Worm (Caenorhabditis elegans) whole organism, late embryonic: ENCODE results near the gene F53A9.6.

Experiments
- C08G9.2 ChIP-seq: sonication (generic microtip); optimal IDR thresholded peaks from 2 replicates; lab custom pipeline; 2016; ENCODE audit warnings: mild to moderate bottlenecking, missing genetic modification characterization, moderate library complexity, missing compliant biosample characterization
- F13H6.1 ChIP-seq: sonication (generic microtip); optimal IDR thresholded peaks from 2 replicates; lab custom pipeline; 2016; ENCODE audit warnings: missing genetic modification characterization, missing compliant biosample characterization
- K02D7.2 ChIP-seq: sonication (generic microtip); optimal IDR thresholded peaks from 2 replicates; lab custom pipeline; 2017; ENCODE audit warnings: mild to moderate bottlenecking, missing genetic modification characterization, missing compliant biosample characterization
- K09A11.1 ChIP-seq: sonication (generic microtip); optimal IDR thresholded peaks from 2 replicates; lab custom pipeline; 2017; ENCODE audit warnings: antibody characterized with exemption, mild to moderate bottlenecking, missing genetic modification characterization, missing compliant biosample characterization; ENCODE audit not compliant: insufficient read depth
- T23F11.4 ChIP-seq: fragments of 200-800 bp; sonication (Bioruptor generic); optimal IDR thresholded peaks from 2 replicates; lab custom pipeline; 2018; ENCODE audit warnings: mild to moderate bottlenecking, missing genetic modification characterization, missing compliant biosample characterization
- ceh-14 ChIP-seq: sonication (generic microtip); optimal IDR thresholded peaks from 2 replicates; lab custom pipeline; 2016; ENCODE audit warnings: missing genotype, missing genetic modification characterization, missing compliant biosample characterization
- ceh-19 ChIP-seq: fragments of 200-800 bp; sonication (Bioruptor generic); optimal IDR thresholded peaks from 2 replicates; lab custom pipeline; 2018; ENCODE audit warnings: mild to moderate bottlenecking, missing genetic modification characterization, missing compliant biosample characterization
- ceh-22 ChIP-seq: sonication (generic microtip); optimal IDR thresholded peaks from 2 replicates; lab custom pipeline; 2017; ENCODE audit warnings: missing biosample characterization, missing genetic modification characterization
- ceh-24 ChIP-seq: sonication (generic microtip); optimal IDR thresholded peaks from 2 replicates; lab custom pipeline; 2016; ENCODE audit warnings: mild to moderate bottlenecking, missing genetic modification characterization, missing compliant biosample characterization
- ceh-31 ChIP-seq: sonication (generic microtip); optimal IDR thresholded peaks from 2 replicates; lab custom pipeline; 2016; ENCODE audit warnings: missing genetic modification characterization, missing compliant biosample characterization
- ceh-45 ChIP-seq: fragments of 200-800 bp; sonication (Bioruptor generic); IDR thresholded peaks from 2 replicates; pipeline ENCODE4 v1.3.6; 2022; ENCODE audit warnings: missing genetic modification reagents, missing genetic modification characterization, missing compliant biosample characterization
- ceh-48 ChIP-seq: sonication (generic microtip); optimal IDR thresholded peaks from 2 replicates; lab custom pipeline; 2016; ENCODE audit warnings: missing genetic modification characterization, inconsistent platforms, missing compliant biosample characterization
- ceh-9 ChIP-seq: sonication (generic microtip); optimal IDR thresholded peaks from 2 replicates; lab custom pipeline; 2016; ENCODE audit warnings: mild to moderate bottlenecking, missing genetic modification characterization, inconsistent platforms, missing compliant biosample characterization
- dve-1 ChIP-seq: sonication (generic microtip); optimal IDR thresholded peaks from 2 replicates; lab custom pipeline; 2017; ENCODE audit warnings: antibody characterized with exemption, mild to moderate bottlenecking, missing genetic modification characterization, missing compliant biosample characterization
- elt-2 ChIP-seq: sonication (generic microtip); optimal IDR thresholded peaks from 2 replicates; lab custom pipeline; 2016; ENCODE audit warnings: missing genetic modification reagents, missing genetic modification characterization, missing compliant biosample characterization
- elt-4 ChIP-seq: sonication (generic microtip); optimal IDR thresholded peaks from 2 replicates; lab custom pipeline; 2016; ENCODE audit warnings: missing genetic modification characterization, missing compliant biosample characterization
- fax-1 ChIP-seq: sonication (generic microtip); optimal IDR thresholded peaks from 2 replicates; lab custom pipeline; 2016; ENCODE audit warnings: missing genotype, missing genetic modification characterization, missing compliant biosample characterization
- gmeb-2 ChIP-seq: sonication (generic microtip); optimal IDR thresholded peaks from 2 replicates; lab custom pipeline; 2016; ENCODE audit warnings: missing genetic modification characterization, inconsistent platforms, missing compliant biosample characterization
- hlh-30 ChIP-seq: sonication (generic microtip); optimal IDR thresholded peaks from 2 replicates; lab custom pipeline; 2017; ENCODE audit warnings: antibody characterized with exemption, missing genetic modification characterization, missing compliant biosample characterization; ENCODE audit not compliant: insufficient read depth
- lim-6 ChIP-seq: sonication (generic microtip); optimal IDR thresholded peaks from 2 replicates; lab custom pipeline; 2016; ENCODE audit warnings: missing genetic modification characterization, missing compliant biosample characterization
- lin-11 ChIP-seq: fragments of 200-800 bp; sonication (Bioruptor generic); optimal IDR thresholded peaks from 2 replicates; lab custom pipeline; 2018; ENCODE audit warnings: mild to moderate bottlenecking, missing genetic modification characterization, missing compliant biosample characterization
- madf-2 ChIP-seq: sonication (generic microtip); optimal IDR thresholded peaks from 2 replicates; lab custom pipeline; 2017; ENCODE audit warnings: missing genetic modification characterization, missing compliant biosample characterization
- npax-4 ChIP-seq: sonication (generic microtip); optimal IDR thresholded peaks from 2 replicates; lab custom pipeline; 2016; ENCODE audit warnings: missing genetic modification characterization, missing compliant biosample characterization
- pag-3 ChIP-seq: sonication (generic microtip); optimal IDR thresholded peaks from 2 replicates; lab custom pipeline; 2016; ENCODE audit warnings: missing compliant biosample characterization, missing genetic modification characterization, borderline replicate concordance
- pat-9 ChIP-seq: fragments of 200-800 bp; sonication (Bioruptor generic); optimal IDR thresholded peaks from 2 replicates; lab custom pipeline; 2018; ENCODE audit warnings: mild to moderate bottlenecking, missing genetic modification characterization, moderate library complexity, missing compliant biosample characterization
- pax-1 ChIP-seq: fragments of 150-350 bp; optimal IDR thresholded peaks from 2 replicates; lab custom pipeline; 2014; ENCODE audit warnings: missing biosample characterization, missing genetic modification characterization
- rnt-1 ChIP-seq: sonication (generic microtip); optimal IDR thresholded peaks from 2 replicates; lab custom pipeline; 2016; ENCODE audit warnings: missing genetic modification characterization, missing compliant biosample characterization
- sox-4 ChIP-seq: sonication (generic microtip); optimal IDR thresholded peaks from 2 replicates; lab custom pipeline; 2017; ENCODE audit warnings: mild to moderate bottlenecking, missing genetic modification characterization, inconsistent platforms, missing compliant biosample characterization
- ttx-3 ChIP-seq: sonication (generic microtip); optimal IDR thresholded peaks from 2 replicates; lab custom pipeline; 2016; ENCODE audit warnings: missing genetic modification reagents, missing genetic modification characterization, missing compliant biosample characterization
- unc-42 ChIP-seq: sonication (generic microtip); optimal IDR thresholded peaks from 2 replicates; lab custom pipeline; 2016; ENCODE audit warnings: missing genotype, missing genetic modification characterization, missing compliant biosample characterization
- unc-86 ChIP-seq: sonication (generic microtip); optimal IDR thresholded peaks from 2 replicates; lab custom pipeline; 2016; ENCODE audit warnings: missing genetic modification characterization, missing compliant biosample characterization

The F53A9.6 gene

DNA sequence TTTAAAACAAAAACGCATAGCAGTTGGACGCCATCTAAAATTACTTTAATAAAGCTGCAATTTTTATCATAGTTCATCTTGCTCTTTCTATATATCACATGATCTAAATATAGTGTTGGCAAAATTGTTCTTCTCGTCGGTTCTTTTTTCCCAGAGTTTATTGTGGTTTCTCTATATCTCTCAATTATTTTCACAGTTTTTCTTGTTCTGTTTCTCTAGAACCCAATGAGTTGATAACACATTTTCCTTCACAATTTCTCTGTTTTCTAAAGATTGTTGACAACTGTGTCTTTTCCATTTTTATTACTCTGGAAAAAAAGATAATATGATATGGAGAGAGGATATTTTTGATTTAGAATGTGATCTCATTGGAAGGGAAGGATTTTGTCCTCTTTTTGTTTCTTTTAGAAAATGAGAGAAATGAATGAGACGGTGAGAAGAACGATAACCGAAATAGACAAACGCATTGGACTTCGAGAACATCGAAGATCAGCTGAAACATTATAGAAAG is 40.7 kb upstream of the F53A9.6 start:
- TF ChIP-seq npax-4 (tag; lab: Kevin White, UChicago) = no peak
- TF ChIP-seq K02D7.2 (tag; lab: Kevin White, UChicago) = no peak
- TF ChIP-seq pat-9 (tag; lab: Kevin White, UChicago) = no peak
- TF ChIP-seq pax-1 (tag; lab: Kevin White, UChicago) = no peak
- TF ChIP-seq ceh-24 = no peak
- no peak for TF ChIP-seq ttx-3 (tag; lab: Kevin White, UChicago)
- no peak for TF ChIP-seq rnt-1
- TF ChIP-seq sox-4 = no peak
- TF ChIP-seq fax-1 (tag; lab: Kevin White, UChicago) = no peak
- no peak for TF ChIP-seq gmeb-2

DNA sequence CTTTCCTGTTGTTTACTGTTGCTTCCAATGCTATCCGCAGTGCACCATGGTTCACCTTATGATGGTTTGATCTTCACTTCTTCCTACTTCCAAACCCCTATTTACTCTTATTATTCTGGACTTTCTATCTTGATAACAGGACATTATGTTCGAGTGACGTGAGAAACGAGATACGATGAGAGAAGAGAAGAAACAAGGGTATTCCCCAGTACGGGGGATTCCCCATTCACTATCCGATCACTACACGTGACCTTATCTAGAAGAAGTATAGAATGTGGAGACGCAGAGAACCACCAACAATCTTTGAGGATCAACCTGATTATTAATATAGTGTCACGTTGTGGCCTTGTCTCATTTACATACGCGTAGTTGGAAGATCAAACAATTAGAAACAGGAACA is 38.9 kb upstream of the F53A9.6 start:
- TF ChIP-seq T23F11.4 (no peak), C08G9.2 (no peak), hlh-30 (tag; lab: Kevin White, UChicago) (peak; percentile 44), elt-2 (tag; lab: Kevin White, UChicago) (peak; percentile 47)

DNA sequence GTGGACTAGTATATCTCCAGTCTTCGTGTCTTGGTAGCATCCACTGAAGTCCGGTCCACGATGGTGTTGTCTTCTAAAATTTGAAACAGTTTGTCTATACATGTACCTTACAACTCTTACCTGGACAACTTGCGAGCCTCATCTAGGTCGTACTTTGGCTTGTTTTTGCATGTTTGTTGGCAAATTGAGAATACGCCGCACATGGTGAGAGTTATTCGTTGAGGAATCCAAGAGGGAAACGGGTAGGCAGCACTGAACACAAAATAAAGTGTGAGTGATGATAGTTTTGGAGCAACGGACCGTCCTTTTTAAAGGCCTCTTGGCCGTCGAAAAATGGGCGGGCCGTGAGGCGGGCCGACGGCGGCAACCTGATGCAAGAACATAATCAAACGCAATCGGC is 37.1 kb upstream of the F53A9.6 start, which contains the start of gene asns-2:
Gene asns-2 (minus strand): TSS at position 282 of the 400 bp plus-strand sequence.
- no peak for TF ChIP-seq ceh-45 (GFP tag; lab: Robert Waterston, UW)
- no peak for TF ChIP-seq npax-4 (tag; lab: Kevin White, UChicago)
- TF ChIP-seq ceh-48 (tag; lab: Kevin White, UChicago) = no peak

DNA sequence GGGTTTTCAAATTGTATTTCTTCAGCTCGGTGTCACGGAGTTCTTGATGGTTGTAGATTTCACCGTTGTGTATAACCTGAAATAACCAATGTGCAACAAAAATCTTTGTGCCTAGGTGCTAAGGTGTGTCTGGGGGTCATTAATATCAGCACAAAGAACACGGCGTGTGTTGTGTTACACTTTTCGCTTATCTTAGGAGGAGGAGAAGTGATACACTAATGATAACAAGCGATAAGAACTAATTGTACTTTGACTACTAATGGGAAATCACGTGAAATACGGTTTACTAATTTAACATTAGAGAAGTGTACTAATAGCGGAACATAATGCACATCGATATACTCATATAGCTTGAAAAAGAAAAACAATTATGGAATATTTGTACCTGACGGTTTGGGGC is 36.6 kb upstream of the F53A9.6 start:
- TF ChIP-seq ceh-48 (tag; lab: Kevin White, UChicago) (no peak), elt-2 (tag; lab: Kevin White, UChicago) (peak; percentile 95)
- TF ChIP-seq, all 69 proteins: peak for 1

DNA sequence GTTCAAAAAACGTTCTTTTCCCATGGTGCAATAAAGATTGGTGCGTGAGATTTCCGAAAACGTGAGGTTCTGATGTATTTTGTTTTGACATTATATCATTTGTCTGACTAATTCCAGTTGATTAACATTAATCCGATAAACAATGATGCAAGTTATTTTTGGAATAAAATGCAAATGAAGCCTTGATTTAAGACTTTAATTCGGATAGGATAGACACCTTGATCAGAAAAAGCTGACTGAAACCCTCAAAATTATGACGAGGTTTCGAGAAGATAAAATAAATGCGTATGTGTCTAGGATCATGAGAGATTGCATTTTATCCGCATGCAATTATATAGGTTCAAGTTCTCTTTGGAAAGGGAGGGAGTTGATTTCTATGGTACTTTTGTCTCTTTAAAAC is 31.9 kb upstream of the F53A9.6 start:
- no peak for TF ChIP-seq unc-42 (tag; lab: Kevin White, UChicago)
- no peak for TF ChIP-seq T23F11.4
- TF ChIP-seq ceh-14 (tag; lab: Kevin White, UChicago) = no peak
- no peak for TF ChIP-seq dve-1 (tag; lab: Kevin White, UChicago)
- no peak for TF ChIP-seq lim-6 (tag; lab: Kevin White, UChicago)
- no peak for TF ChIP-seq ceh-9 (tag; lab: Kevin White, UChicago)
- TF ChIP-seq pag-3 = no peak
- TF ChIP-seq elt-2 (tag; lab: Kevin White, UChicago) = no peak
- TF ChIP-seq unc-86 (tag; lab: Kevin White, UChicago) = no peak
- no peak for TF ChIP-seq hlh-30 (tag; lab: Kevin White, UChicago)
- no peak for TF ChIP-seq lin-11 (tag; lab: Kevin White, UChicago)
- no peak for TF ChIP-seq ceh-22 (tag; lab: Kevin White, UChicago)
- no peak for TF ChIP-seq F13H6.1 (tag; lab: Kevin White, UChicago)
- no peak for TF ChIP-seq K09A11.1 (tag; lab: Kevin White, UChicago)
- no peak for TF ChIP-seq elt-4 (tag; lab: Kevin White, UChicago)
- no peak for TF ChIP-seq ceh-31 (tag; lab: Kevin White, UChicago)
- no peak for TF ChIP-seq madf-2 (tag; lab: Kevin White, UChicago)
- TF ChIP-seq ceh-19 = no peak
- no peak for TF ChIP-seq pax-1 (tag; lab: Kevin White, UChicago)
